Worm (Caenorhabditis elegans): ENCODE data around the gene F45E6.1.

The F45E6.1 gene

DNA sequence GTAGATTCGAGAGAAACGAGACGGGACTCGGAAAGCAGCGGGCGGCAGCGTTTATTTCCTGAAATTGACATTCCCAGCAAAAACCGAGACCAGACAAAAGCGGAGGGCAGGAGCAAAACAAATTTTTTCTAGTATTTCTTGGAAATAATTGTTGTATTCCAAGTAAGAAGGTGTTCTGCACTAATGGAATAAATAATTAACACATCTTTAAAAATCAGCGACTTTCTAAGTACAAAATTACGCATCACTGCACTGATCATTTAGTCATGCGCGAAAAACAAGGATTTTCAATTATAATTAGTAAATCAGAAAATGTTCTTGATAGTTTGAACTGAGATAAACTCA, 39.2 kb upstream of the F45E6.1 start:
- TF ChIP-seq scrt-1 (GFP tag; IDR thresholded peaks at IDR 0.05), result no peak
- TF ChIP-seq ets-7 (tag; optimal IDR thresholded peaks at IDR 0.05), result no peak
- TF ChIP-seq ceh-13 (GFP tag; optimal IDR thresholded peaks at IDR 0.05), result no peak
- TF ChIP-seq tbx-37 (GFP tag; conservative IDR thresholded peaks at IDR 0.05), result no peak
- TF ChIP-seq B0310.2 (tag; optimal IDR thresholded peaks at IDR 0.05), result no peak
- TF ChIP-seq hmg-4 (GFP tag; optimal IDR thresholded peaks at IDR 0.05), result no peak
- TF ChIP-seq tra-4 (tag; optimal IDR thresholded peaks at IDR 0.05), result no peak

DNA sequence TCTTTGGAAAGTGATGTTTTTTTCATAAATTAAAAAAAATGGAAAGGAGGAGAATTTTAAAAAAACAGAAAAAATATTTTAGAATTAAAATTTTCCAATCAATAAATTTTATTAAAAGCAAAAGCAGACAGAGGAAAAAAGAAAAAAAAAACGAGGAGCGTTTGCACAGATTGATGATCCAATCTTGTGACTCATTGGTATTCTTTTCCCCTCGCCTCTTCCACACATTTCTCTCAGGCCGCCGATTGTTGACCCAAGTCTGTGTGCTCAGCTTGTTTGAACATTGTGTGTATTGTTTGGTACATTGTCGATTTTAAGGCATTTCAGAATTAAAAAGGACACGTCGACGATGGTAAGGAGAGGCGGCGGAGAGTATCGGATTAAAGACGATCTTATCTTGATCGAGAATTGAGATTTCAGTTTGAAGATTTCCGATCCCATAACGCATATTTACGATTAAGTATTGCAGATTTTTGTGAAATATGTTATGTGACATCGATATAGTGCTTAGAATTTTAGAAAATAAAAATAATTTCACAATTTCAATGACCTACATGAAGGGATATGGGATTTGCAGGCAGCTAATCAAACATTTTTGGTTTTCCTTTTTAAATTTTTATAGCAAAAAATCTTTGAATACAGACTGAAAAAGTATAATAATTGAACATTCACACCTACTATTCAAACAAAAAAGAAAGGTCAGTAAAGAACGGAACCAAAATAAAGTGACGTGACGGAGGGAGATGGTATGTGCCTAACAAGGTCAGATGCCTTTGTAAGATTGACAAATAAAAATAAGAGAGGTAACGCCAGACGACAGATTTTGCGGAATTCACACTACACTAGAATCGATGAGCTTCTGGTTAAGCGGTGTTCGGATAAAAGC, 38.6 kb upstream of the F45E6.1 start:
- TF ChIP-seq ceh-36 (tag; optimal IDR thresholded peaks at IDR 0.05) (no peak), B0310.2 (tag; optimal IDR thresholded peaks at IDR 0.05) (no peak), tbx-37 (GFP tag; conservative IDR thresholded peaks at IDR 0.05) (no peak), pes-1 (GFP tag; IDR thresholded peaks at IDR 0.05) (no peak), hmg-4 (GFP tag; optimal IDR thresholded peaks at IDR 0.05) (no peak), F13C5.2 (tag; optimal IDR thresholded peaks at IDR 0.05) (no peak), flt-1 (GFP tag; IDR thresholded peaks at IDR 0.05) (no peak)

DNA sequence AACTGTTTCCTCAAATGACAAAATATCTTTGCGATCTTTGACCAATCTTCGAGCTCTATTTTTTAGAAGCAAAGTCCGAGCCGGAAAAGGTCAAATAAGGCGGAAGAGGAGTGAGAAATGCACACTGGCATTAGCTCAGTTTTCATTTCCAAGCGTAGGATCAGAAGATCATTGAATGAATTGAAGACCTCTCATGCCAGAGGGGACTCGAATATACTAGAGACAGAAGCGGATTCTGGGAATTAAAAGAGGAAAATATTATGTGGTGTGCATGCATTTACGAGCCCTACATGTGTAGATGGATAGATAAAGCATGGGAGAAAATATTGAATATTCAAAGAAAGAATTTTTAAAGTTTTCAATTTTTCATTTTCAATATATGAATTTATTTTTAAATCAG, 36.2 kb upstream of the F45E6.1 start:
- TF ChIP-seq scrt-1 (GFP tag; IDR thresholded peaks at IDR 0.05) (no peak), ets-7 (tag; optimal IDR thresholded peaks at IDR 0.05) (no peak)

DNA sequence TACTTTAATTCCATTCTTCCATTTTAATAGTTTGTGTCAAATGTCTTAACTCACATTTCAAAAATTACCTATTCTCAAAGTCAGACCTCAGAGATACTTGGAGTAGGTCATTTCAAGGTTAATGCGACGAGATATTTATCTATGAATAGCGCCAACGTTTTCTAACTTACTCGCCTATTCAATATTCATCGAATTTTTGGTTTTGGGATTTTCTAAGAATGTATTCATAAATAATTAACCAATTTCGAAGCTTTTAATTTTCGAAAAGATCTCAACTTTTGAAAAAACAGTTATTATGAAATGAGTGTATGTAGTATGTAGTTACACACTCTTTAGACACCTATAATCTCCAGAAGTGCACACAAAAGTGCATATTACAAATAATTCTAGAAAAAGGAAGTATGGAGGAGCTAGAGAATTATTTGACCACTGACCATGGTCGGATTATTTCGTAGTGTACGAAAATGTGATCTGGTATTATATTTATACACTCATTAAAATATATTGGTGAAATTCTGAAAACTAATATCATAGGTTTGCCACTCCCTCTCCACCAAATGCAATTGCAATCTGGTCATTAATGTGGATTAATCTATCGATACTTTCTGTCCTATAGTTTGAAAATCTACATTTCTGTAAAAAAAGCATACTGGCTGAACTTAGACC, 35.4 kb upstream of the F45E6.1 start:
- TF ChIP-seq ceh-36 (tag; optimal IDR thresholded peaks at IDR 0.05) (no peak), ets-7 (tag; optimal IDR thresholded peaks at IDR 0.05) (no peak), aly-1 (tag; optimal IDR thresholded peaks at IDR 0.05) (no peak)

DNA sequence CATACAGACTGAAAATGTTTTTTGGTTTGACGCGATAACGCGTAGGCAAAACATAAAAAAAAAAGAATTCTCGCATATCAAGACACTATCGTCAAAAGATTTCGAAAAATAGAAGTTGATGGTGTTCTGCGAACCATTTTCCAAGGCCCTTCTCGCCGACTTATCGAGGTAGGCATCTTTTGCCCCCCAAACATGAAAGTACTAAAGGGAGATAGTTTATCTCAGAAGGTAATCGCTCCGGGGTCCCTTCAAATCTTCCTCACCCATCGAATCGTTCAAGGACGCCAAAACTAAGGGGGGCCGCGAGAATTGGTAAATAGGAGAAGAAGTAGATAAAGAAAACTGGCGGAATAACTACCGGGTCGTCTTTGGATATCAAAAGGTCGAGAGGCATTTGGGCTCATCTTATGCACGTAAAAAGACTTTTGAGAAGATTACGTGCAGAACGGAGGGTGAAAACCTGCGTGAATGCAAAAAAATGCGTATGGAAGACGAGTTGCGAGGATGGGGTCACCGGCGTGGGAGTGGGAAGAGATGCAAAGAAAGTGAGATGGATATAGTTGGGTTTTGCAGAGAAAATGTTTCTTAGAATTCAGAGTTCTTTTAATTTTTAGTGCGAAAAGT, 34.3 kb upstream of the F45E6.1 start:
- TF ChIP-seq tbx-11 (GFP tag; IDR thresholded peaks at IDR 0.05) (no peak), hmg-4 (GFP tag; optimal IDR thresholded peaks at IDR 0.05) (peak; percentile 12)

DNA sequence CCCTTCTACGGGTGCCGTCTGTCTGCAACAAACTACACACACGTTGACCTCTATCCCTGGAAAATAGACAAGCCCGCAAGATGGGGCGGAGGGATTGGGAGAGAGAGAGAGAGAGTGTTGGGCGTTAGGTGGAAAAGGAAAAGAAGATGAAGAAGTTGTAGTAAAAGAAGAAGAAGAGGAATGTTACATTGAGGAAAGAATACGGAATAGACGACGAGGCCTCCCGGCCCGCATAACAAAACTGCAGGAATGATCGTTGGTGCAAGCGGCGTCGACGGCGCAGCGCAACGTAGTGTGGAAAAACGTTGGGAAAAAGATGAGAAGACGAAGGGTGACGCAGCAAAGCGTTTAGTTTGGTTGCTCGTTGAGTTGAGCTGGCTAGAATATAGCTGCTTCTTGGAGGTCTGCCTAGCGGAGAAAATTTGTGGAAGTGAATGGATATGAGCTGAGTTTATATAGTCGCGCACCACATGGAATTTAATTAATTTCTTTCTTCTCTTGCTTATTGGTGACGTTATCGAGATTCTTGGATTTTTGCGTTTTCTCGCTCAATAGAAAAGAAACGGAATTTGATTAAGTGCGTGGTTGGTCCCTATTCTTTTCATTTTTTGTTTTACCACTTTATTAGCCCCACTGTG, 33.0 kb upstream of the F45E6.1 start:
- peak; percentile 44 for TF ChIP-seq aly-1 (tag; optimal IDR thresholded peaks at IDR 0.05)
- TF ChIP-seq B0310.2 (tag; optimal IDR thresholded peaks at IDR 0.05), result no peak
- peak; percentile 80 for TF ChIP-seq hmg-4 (GFP tag; optimal IDR thresholded peaks at IDR 0.05)
- peak; percentile 24 for TF ChIP-seq ets-7 (tag; optimal IDR thresholded peaks at IDR 0.05)
- TF ChIP-seq hmbx-1 (tag; optimal IDR thresholded peaks at IDR 0.05), result peak; percentile 14
- TF ChIP-seq ama-1 (optimal IDR thresholded peaks at IDR 0.05), result no peak

DNA sequence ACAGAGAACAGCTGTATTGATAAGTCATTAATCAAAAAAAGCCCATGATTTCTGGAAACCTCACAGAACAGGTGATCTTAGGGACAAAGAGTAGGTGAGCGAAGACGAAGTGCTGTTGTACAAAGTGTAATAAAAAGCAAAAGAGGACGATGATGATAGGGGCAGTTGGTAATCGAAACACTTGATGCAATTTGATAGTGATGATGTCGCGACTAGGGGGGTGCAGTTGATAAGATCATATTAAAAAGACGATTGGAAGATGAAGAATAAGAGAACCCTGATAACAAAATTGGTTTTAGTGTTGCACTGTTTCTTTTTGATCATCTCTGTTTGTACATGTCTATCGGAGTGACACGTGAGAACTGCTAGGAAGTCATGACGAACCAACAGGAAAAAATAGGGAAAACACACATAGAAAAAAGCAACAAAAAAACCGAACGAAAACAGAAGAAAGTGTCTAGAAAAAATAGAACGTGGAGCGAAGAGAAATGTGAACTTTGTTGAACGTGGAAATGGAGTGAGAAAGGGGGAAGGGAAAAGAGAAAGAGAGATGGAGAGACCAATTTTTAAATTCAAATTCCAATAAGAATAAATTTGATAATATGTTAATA, 32.2 kb upstream of the F45E6.1 start:
- TF ChIP-seq flt-1 (GFP tag; IDR thresholded peaks at IDR 0.05), result no peak
- TF ChIP-seq scrt-1 (GFP tag; IDR thresholded peaks at IDR 0.05), result no peak
- no peak for TF ChIP-seq ama-1 (optimal IDR thresholded peaks at IDR 0.05)
- TF ChIP-seq aly-1 (tag; optimal IDR thresholded peaks at IDR 0.05), result no peak
- no peak for TF ChIP-seq hmg-4 (GFP tag; optimal IDR thresholded peaks at IDR 0.05)
- no peak for TF ChIP-seq pes-1 (GFP tag; IDR thresholded peaks at IDR 0.05)
- TF ChIP-seq tra-4 (tag; optimal IDR thresholded peaks at IDR 0.05), result no peak
- TF ChIP-seq ets-7 (tag; optimal IDR thresholded peaks at IDR 0.05), result no peak
- TF ChIP-seq tbx-37 (GFP tag; conservative IDR thresholded peaks at IDR 0.05), result no peak
- no peak for TF ChIP-seq sea-1 (GFP tag; conservative IDR thresholded peaks at IDR 0.05)

DNA sequence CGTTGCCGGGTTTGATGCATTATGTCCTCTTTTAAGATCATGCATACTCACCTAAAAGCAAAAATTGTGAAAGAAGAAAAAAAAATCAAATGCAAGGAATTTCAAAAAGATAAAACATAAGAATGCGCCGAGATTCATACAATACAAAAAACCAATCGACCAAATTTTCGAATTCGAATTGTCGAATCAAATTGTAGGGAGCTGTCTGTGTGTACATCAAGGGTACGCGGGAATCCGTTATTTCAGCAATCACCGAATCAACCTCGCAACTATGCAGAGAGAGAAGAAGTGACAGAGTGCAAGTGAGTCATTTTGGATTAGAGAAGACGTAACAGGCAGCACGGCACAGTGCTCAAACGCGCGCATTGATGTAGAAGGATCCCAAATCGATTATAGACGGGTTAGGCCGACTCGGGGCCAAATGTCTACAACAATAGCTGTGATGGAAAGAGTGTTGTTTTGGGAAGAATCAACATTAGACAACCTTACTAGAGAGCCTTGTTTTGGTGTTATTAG, 26.1 kb upstream of the F45E6.1 start, which contains the start of gene sdz-19:
TSS of gene sdz-19 (minus strand) at position 51 of the 516 bp plus-strand sequence.
- TF ChIP-seq hmg-4 (GFP tag; optimal IDR thresholded peaks at IDR 0.05), result no peak
- peak; percentile 0 for TF ChIP-seq tra-4 (tag; optimal IDR thresholded peaks at IDR 0.05)
- no peak for TF ChIP-seq aly-1 (tag; optimal IDR thresholded peaks at IDR 0.05)
- TF ChIP-seq hmbx-1 (tag; optimal IDR thresholded peaks at IDR 0.05), result no peak
- TF ChIP-seq ama-1 (optimal IDR thresholded peaks at IDR 0.05), result peak; percentile 59
